Worm (Caenorhabditis elegans) whole organism, L3 larva: ENCODE measurements around the gene rpl-7A.

Experiments used
- R02D3.7 ChIP-seq: fragments of 150-350 bp; optimal IDR thresholded peaks from 2 replicates; lab custom pipeline; 2014; ENCODE audit warnings: missing biosample characterization, missing genetic modification characterization
- ZK546.5 ChIP-seq: sonication (generic microtip); optimal IDR thresholded peaks from 2 replicates; lab custom pipeline; 2017; ENCODE audit warnings: missing biosample characterization, missing genetic modification characterization
- aly-2 ChIP-seq: fragments of 150-350 bp; optimal IDR thresholded peaks from 2 replicates; lab custom pipeline; 2014; ENCODE audit warnings: missing biosample characterization, missing genetic modification characterization
- ama-1 ChIP-seq: fragments of 150-350 bp; optimal IDR thresholded peaks from 2 replicates; lab custom pipeline; 2018
- ceh-16 ChIP-seq: sonication (generic microtip); optimal IDR thresholded peaks from 2 replicates; lab custom pipeline; 2017; ENCODE audit warnings: missing biosample characterization, missing genetic modification characterization
- ceh-82 ChIP-seq: fragments of 150-350 bp; optimal IDR thresholded peaks from 2 replicates; lab custom pipeline; 2014; ENCODE audit warnings: missing biosample characterization, missing genetic modification characterization
- ceh-9 ChIP-seq: sonication (generic microtip); optimal IDR thresholded peaks from 2 replicates; lab custom pipeline; 2018; ENCODE audit warnings: missing biosample characterization, missing genetic modification characterization
- daf-12 ChIP-seq: fragments of 150-350 bp; optimal IDR thresholded peaks from 2 replicates; lab custom pipeline; 2014; ENCODE audit warnings: missing biosample characterization, missing genetic modification reagents, missing genetic modification characterization
- egl-27 ChIP-seq: sonication (generic microtip); optimal IDR thresholded peaks from 4 replicates; lab custom pipeline; 2017; ENCODE audit warnings: missing biosample characterization, missing genetic modification reagents, missing genetic modification characterization
- egl-5 ChIP-seq: fragments of 150-350 bp; optimal IDR thresholded peaks from 2 replicates; lab custom pipeline; 2017; ENCODE audit warnings: missing biosample characterization, missing genetic modification reagents, missing genetic modification characterization, inconsistent platforms
- elt-1 ChIP-seq: fragments of 150-350 bp; optimal IDR thresholded peaks from 2 replicates; lab custom pipeline; 2014; ENCODE audit warnings: missing biosample characterization, missing genetic modification characterization
- elt-2 ChIP-seq: sonication (generic microtip); optimal IDR thresholded peaks from 2 replicates; lab custom pipeline; 2016; ENCODE audit warnings: missing genetic modification reagents, mild to moderate bottlenecking, missing genetic modification characterization, missing compliant biosample characterization
- elt-3 ChIP-seq, 3 experiments: fragments of 150-350 bp in 1 of 3; sonication (generic microtip) in 2 of 3; optimal IDR thresholded peaks; 2 replicates in 2 of 3; 4 replicates in 1 of 3; lab custom pipeline; 2014 to 2017; ENCODE audit warnings: missing biosample characterization in 3 of 3, missing genetic modification characterization in 3 of 3
- eor-1 ChIP-seq, 2 experiments: fragments of 150-350 bp; optimal IDR thresholded peaks; 2 replicates each; lab custom pipeline; 2014 to 2018; ENCODE audit warnings: missing biosample characterization in 2 of 2, missing genetic modification characterization in 2 of 2
- fkh-10 ChIP-seq: sonication (generic microtip); optimal IDR thresholded peaks from 2 replicates; lab custom pipeline; 2017; ENCODE audit warnings: missing biosample characterization, missing genetic modification reagents, missing genetic modification characterization
- fkh-2 ChIP-seq: fragments of 150-350 bp; optimal IDR thresholded peaks from 2 replicates; lab custom pipeline; 2014; ENCODE audit warnings: missing biosample characterization, missing genetic modification reagents, missing genetic modification characterization
- fos-1 ChIP-seq: fragments of 150-350 bp; optimal IDR thresholded peaks from 2 replicates; lab custom pipeline; 2014; ENCODE audit warnings: missing biosample characterization, missing genetic modification characterization
- hmg-11 ChIP-seq: sonication (generic microtip); optimal IDR thresholded peaks from 2 replicates; lab custom pipeline; 2016; ENCODE audit warnings: missing genetic modification characterization, missing compliant biosample characterization
- jun-1 ChIP-seq: fragments of 150-350 bp; optimal IDR thresholded peaks from 2 replicates; lab custom pipeline; 2014; ENCODE audit warnings: missing biosample characterization, missing genetic modification reagents, missing genetic modification characterization
- lin-15B ChIP-seq: fragments of 150-350 bp; optimal IDR thresholded peaks from 2 replicates; lab custom pipeline; 2014; ENCODE audit warnings: missing biosample characterization, missing genetic modification characterization
- lin-39 ChIP-seq: fragments of 150-350 bp; optimal IDR thresholded peaks from 2 replicates; lab custom pipeline; 2018; ENCODE audit warnings: missing biosample characterization, missing genetic modification reagents, missing genetic modification characterization
- lsy-12 ChIP-seq: sonication (generic microtip); optimal IDR thresholded peaks from 2 replicates; lab custom pipeline; 2016; ENCODE audit warnings: mild to moderate bottlenecking, missing genetic modification characterization, missing compliant biosample characterization
- mdl-1 ChIP-seq: fragments of 150-350 bp; optimal IDR thresholded peaks from 2 replicates; lab custom pipeline; 2014; ENCODE audit warnings: missing biosample characterization, missing genetic modification characterization
- nfya-1 ChIP-seq: sonication (generic microtip); optimal IDR thresholded peaks from 2 replicates; lab custom pipeline; 2017; ENCODE audit warnings: missing genetic modification characterization, mild to moderate bottlenecking, missing compliant biosample characterization, antibody characterized with exemption, moderate library complexity; ENCODE audit not compliant: insufficient read depth
- nhr-11 ChIP-seq: fragments of 150-350 bp; optimal IDR thresholded peaks from 2 replicates; lab custom pipeline; 2014; ENCODE audit warnings: missing biosample characterization, missing genetic modification characterization
- nhr-12 ChIP-seq: fragments of 150-350 bp; optimal IDR thresholded peaks from 2 replicates; lab custom pipeline; 2014; ENCODE audit warnings: missing biosample characterization, missing genetic modification characterization
- nhr-23 ChIP-seq: fragments of 150-350 bp; optimal IDR thresholded peaks from 2 replicates; lab custom pipeline; 2014; ENCODE audit warnings: missing biosample characterization, missing genetic modification reagents, missing genetic modification characterization
- nhr-237 ChIP-seq: fragments of 150-350 bp; optimal IDR thresholded peaks from 2 replicates; lab custom pipeline; 2014; ENCODE audit warnings: missing biosample characterization, missing genetic modification characterization
- nhr-25 ChIP-seq: sonication (generic microtip); optimal IDR thresholded peaks from 2 replicates; lab custom pipeline; 2017; ENCODE audit warnings: missing biosample characterization, missing genetic modification characterization
- nhr-28 ChIP-seq: fragments of 150-350 bp; optimal IDR thresholded peaks from 2 replicates; lab custom pipeline; 2014; ENCODE audit warnings: missing biosample characterization, missing genetic modification characterization
- nhr-43 ChIP-seq: sonication (generic microtip); optimal IDR thresholded peaks from 2 replicates; lab custom pipeline; 2016; ENCODE audit warnings: mild to moderate bottlenecking, missing genetic modification characterization, missing compliant biosample characterization; ENCODE audit not compliant: poor library complexity, severe bottlenecking
- nhr-67 ChIP-seq: fragments of 150-350 bp; optimal IDR thresholded peaks from 2 replicates; lab custom pipeline; 2014; ENCODE audit warnings: missing biosample characterization, missing genetic modification characterization
- nhr-77 ChIP-seq: fragments of 150-350 bp; optimal IDR thresholded peaks from 2 replicates; lab custom pipeline; 2014; ENCODE audit warnings: missing biosample characterization, missing genetic modification characterization
- pha-4 ChIP-seq: fragments of 150-350 bp; optimal IDR thresholded peaks from 2 replicates; lab custom pipeline; 2014; ENCODE audit warnings: missing biosample characterization, missing genetic modification reagents, missing genetic modification characterization
- pqm-1 ChIP-seq: fragments of 150-350 bp; optimal IDR thresholded peaks from 2 replicates; lab custom pipeline; 2017; ENCODE audit warnings: missing biosample characterization, missing genetic modification characterization, inconsistent platforms
- sea-2 ChIP-seq: fragments of 150-350 bp; sonication (generic microtip); optimal IDR thresholded peaks from 4 replicates; lab custom pipeline; 2014; ENCODE audit warnings: missing biosample characterization, missing genetic modification reagents, missing genetic modification characterization
- skn-1 ChIP-seq: fragments of 150-350 bp; optimal IDR thresholded peaks from 2 replicates; lab custom pipeline; 2014; ENCODE audit warnings: missing biosample characterization, missing genetic modification characterization
- snpc-4 ChIP-seq: fragments of 150-350 bp; optimal IDR thresholded peaks from 2 replicates; lab custom pipeline; 2014; ENCODE audit warnings: missing biosample characterization, missing genetic modification characterization
- tbx-2 ChIP-seq: sonication (generic microtip); optimal IDR thresholded peaks from 2 replicates; lab custom pipeline; 2016; ENCODE audit warnings: mild to moderate bottlenecking, missing genetic modification characterization, missing compliant biosample characterization
- unc-62 ChIP-seq: fragments of 150-350 bp; sonication (generic microtip); optimal IDR thresholded peaks from 4 replicates; lab custom pipeline; 2014; ENCODE audit warnings: missing biosample characterization, missing genetic modification reagents, missing genetic modification characterization
- ztf-11 ChIP-seq: fragments of 150-350 bp; optimal IDR thresholded peaks from 2 replicates; lab custom pipeline; 2014; ENCODE audit warnings: missing biosample characterization, missing genetic modification characterization
- ztf-4 ChIP-seq: fragments of 150-350 bp; optimal IDR thresholded peaks from 2 replicates; lab custom pipeline; 2014; ENCODE audit warnings: missing biosample characterization, missing genetic modification characterization

The rpl-7A gene

DNA sequence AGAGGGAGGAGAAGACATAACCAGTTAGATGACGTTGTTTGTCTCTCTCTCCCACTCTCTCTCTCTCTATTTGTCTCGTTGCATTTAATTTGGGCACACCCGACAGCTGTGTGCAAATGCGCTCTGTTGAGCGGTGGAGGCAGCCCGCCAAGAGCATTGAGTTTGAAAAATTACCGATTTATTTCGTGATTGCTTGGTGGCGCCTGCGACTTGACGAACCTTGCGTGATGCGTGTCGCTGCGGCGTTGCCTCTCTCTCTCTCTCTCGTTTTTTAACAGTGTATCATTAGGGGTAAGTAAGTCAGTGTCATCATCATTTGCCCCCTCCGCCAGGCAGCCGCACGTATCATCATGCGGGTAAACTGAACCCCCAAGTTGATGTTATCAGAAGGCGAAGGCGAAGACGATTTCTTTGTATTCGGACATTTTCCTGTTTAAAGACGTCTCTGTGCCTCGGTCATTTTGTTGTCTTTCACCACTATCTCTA is 15.7 kb upstream of the rpl-7A start:
- TF ChIP-seq fkh-2 (tag; lab: Kevin White, UChicago) (no peak), ZK546.5 (no peak), nhr-77 (no peak), skn-1 (tag; lab: Kevin White, UChicago) (peak; percentile 16), pha-4 (tag; lab: Kevin White, UChicago) (peak; percentile 76), nhr-28 (tag; lab: Kevin White, UChicago) (no peak), egl-5 (tag; lab: Kevin White, UChicago) (peak; percentile 38), elt-1 (tag; lab: Kevin White, UChicago) (no peak), hmg-11 (tag; lab: Kevin White, UChicago) (peak; percentile 8), ztf-4 (tag; lab: Kevin White, UChicago) (no peak), lin-15B (tag; lab: Kevin White, UChicago) (peak; percentile 75), ama-1 (peak; percentile 36), nhr-25 (tag; lab: Kevin White, UChicago) (peak; percentile 34), ceh-9 (tag; lab: Kevin White, UChicago) (no peak), ceh-16 (no peak), sea-2 (GFP tag; lab: Kevin White, UChicago) (no peak), ceh-82 (tag; lab: Kevin White, UChicago) (no peak), lin-39 (tag; lab: Kevin White, UChicago) (peak; percentile 91), fos-1 (no peak), nhr-67 (tag; lab: Kevin White, UChicago) (no peak), nhr-23 (tag; lab: Kevin White, UChicago) (peak; percentile 24), daf-12 (tag; lab: Kevin White, UChicago) (no peak), nhr-11 (tag; lab: Kevin White, UChicago) (peak; percentile 47), ztf-11 (tag; lab: Kevin White, UChicago) (no peak), lsy-12 (tag; lab: Kevin White, UChicago) (no peak), elt-2 (tag; lab: Kevin White, UChicago) (peak; percentile 78), mdl-1 (tag; lab: Kevin White, UChicago) (no peak), snpc-4 (peak; percentile 78), nfya-1 (peak; percentile 75), unc-62 (peak; percentile 30), eor-1 (tag; optimal IDR thresholded peaks at IDR 0.05; lab: Kevin White, UChicago) (no peak), elt-3 (tag; optimal IDR thresholded peaks at IDR 0.05; lab: Kevin White, UChicago) (no peak), egl-27 (tag; lab: Kevin White, UChicago) (peak; percentile 40), jun-1 (tag; lab: Kevin White, UChicago) (no peak), pqm-1 (tag; lab: Kevin White, UChicago) (peak; percentile 68), aly-2 (tag; lab: Kevin White, UChicago) (no peak)

DNA sequence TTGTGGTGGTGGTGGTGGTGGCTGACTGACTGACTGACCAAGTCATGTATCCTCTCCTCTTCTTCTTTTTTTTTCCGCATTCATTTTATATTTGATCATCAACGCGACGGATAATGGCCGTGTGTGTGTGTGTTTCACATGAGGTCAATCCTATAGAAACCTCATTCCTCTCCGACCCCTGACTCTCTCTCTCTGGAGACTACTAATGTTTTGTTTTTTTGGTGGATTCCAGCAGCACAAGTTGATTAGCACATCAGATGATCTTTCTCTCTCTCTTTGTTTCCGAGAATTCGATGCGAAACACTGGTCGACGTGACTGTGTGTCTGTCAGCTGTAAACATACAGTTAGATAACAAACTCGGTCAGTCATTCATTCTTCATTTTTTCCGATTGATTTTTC is 14.7 kb upstream of the rpl-7A start, which contains the start of gene Y24D9A.7:
Y24D9A.7 (minus strand) TSS at position 46 of the 400 bp plus-strand sequence.
- TF ChIP-seq pqm-1 (tag; lab: Kevin White, UChicago) (peak; percentile 8), elt-2 (tag; lab: Kevin White, UChicago) (peak; percentile 24), egl-27 (tag; lab: Kevin White, UChicago) (no peak), nhr-77 (no peak), nhr-237 (tag; lab: Kevin White, UChicago) (no peak), elt-3 (tag; optimal IDR thresholded peaks at IDR 0.05; lab: Kevin White, UChicago) (no peak), R02D3.7 (tag; lab: Kevin White, UChicago) (no peak), nhr-12 (tag; lab: Kevin White, UChicago) (no peak), tbx-2 (tag; lab: Kevin White, UChicago) (no peak), ama-1 (no peak), lsy-12 (tag; lab: Kevin White, UChicago) (peak; percentile 5), fkh-2 (tag; lab: Kevin White, UChicago) (no peak), ztf-4 (tag; lab: Kevin White, UChicago) (no peak), lin-39 (tag; lab: Kevin White, UChicago) (peak; percentile 45), pha-4 (tag; lab: Kevin White, UChicago) (peak; percentile 33), nhr-43 (peak; percentile 66), nfya-1 (peak; percentile 19), egl-5 (tag; lab: Kevin White, UChicago) (peak; percentile 78), snpc-4 (no peak), daf-12 (tag; lab: Kevin White, UChicago) (no peak), ceh-82 (tag; lab: Kevin White, UChicago) (no peak), nhr-23 (tag; lab: Kevin White, UChicago) (peak; percentile 42), nhr-11 (tag; lab: Kevin White, UChicago) (no peak), lin-15B (tag; lab: Kevin White, UChicago) (no peak), fkh-10 (GFP tag; lab: Kevin White, UChicago) (no peak)
